Worm (Caenorhabditis elegans): ENCODE data around the gene T01B7.5.
A peak's percentile ranks its signal among the peaks of the same experiment; 100 is the strongest.

T01B7.5 gene

ce11 chrII:8726700-8727099 is 10.1 kb downstream of the T01B7.5 start, which contains the start of gene T01B7.9:
Gene T01B7.9, minus strand, starts transcription at chrII:8726800.
- TF ChIP-seq nhr-2 (tag; optimal IDR thresholded peaks at IDR 0.05) = no peak
- no peak for TF ChIP-seq lin-13 (tag; optimal IDR thresholded peaks at IDR 0.05)
- no peak for TF ChIP-seq nhr-12 (tag; optimal IDR thresholded peaks at IDR 0.05)
- TF ChIP-seq ceh-83 (GFP tag; optimal IDR thresholded peaks at IDR 0.05) = no peak
- TF ChIP-seq flh-1 (GFP tag; optimal IDR thresholded peaks at IDR 0.05) = no peak
- no peak for TF ChIP-seq unc-120 (tag; optimal IDR thresholded peaks at IDR 0.05; ENCODE audit: poor library complexity, severe bottlenecking)
- no peak for TF ChIP-seq unc-39 (tag; optimal IDR thresholded peaks at IDR 0.05)
- TF ChIP-seq nhr-237 (tag; optimal IDR thresholded peaks at IDR 0.05) = no peak
- no peak for TF ChIP-seq nhr-28 (tag; optimal IDR thresholded peaks at IDR 0.05)
- no peak for TF ChIP-seq tbx-8 (GFP tag; optimal IDR thresholded peaks at IDR 0.05)
- no peak for TF ChIP-seq nhr-76 (tag; optimal IDR thresholded peaks at IDR 0.05)
- TF ChIP-seq ham-2 (GFP tag; optimal IDR thresholded peaks at IDR 0.05) = no peak
- TF ChIP-seq lsy-2 (tag; optimal IDR thresholded peaks at IDR 0.05) = no peak
- TF ChIP-seq ceh-43 (GFP tag; optimal IDR thresholded peaks at IDR 0.05) = no peak
- no peak for TF ChIP-seq sem-2 (GFP tag; optimal IDR thresholded peaks at IDR 0.05)
- TF ChIP-seq cnd-1 (tag; optimal IDR thresholded peaks at IDR 0.05) = no peak
- TF ChIP-seq mls-2 (tag; optimal IDR thresholded peaks at IDR 0.05) = no peak

DNA sequence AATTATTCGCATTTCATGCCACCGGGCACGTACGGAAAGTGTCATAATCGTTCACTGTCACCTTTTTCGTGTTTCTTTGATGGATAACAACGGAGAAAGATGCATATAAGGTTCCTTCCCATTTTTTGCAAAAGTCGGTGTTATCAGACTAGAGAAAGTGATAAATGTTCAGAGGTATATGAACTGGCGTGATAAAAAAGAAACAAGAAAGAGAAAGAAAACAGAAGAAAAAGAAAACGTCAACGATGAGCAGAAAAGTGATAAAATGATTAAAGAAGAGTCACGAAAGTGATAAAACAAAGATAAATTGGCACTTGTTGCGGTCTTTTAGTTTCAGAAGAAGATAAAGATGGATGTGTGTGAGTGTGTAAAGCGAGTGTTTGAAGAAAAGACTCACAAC is 13.7 kb downstream of the T01B7.5 start:
- TF ChIP-seq mab-5 (tag; optimal IDR thresholded peaks at IDR 0.05) = no peak
- TF ChIP-seq nhr-237 (tag; optimal IDR thresholded peaks at IDR 0.05) = no peak
- no peak for TF ChIP-seq sptf-1 (tag; optimal IDR thresholded peaks at IDR 0.05)
- TF ChIP-seq nhr-2 (tag; optimal IDR thresholded peaks at IDR 0.05) = no peak
- no peak for TF ChIP-seq drap-1 (GFP tag; optimal IDR thresholded peaks at IDR 0.05)
- no peak for TF ChIP-seq tbx-8 (GFP tag; optimal IDR thresholded peaks at IDR 0.05)
- TF ChIP-seq nhr-76 (tag; optimal IDR thresholded peaks at IDR 0.05) = no peak
- TF ChIP-seq unc-39 (tag; optimal IDR thresholded peaks at IDR 0.05) = no peak
- TF ChIP-seq nhr-12 (tag; optimal IDR thresholded peaks at IDR 0.05) = no peak
- no peak for TF ChIP-seq unc-62 (GFP tag; optimal IDR thresholded peaks at IDR 0.05)

DNA sequence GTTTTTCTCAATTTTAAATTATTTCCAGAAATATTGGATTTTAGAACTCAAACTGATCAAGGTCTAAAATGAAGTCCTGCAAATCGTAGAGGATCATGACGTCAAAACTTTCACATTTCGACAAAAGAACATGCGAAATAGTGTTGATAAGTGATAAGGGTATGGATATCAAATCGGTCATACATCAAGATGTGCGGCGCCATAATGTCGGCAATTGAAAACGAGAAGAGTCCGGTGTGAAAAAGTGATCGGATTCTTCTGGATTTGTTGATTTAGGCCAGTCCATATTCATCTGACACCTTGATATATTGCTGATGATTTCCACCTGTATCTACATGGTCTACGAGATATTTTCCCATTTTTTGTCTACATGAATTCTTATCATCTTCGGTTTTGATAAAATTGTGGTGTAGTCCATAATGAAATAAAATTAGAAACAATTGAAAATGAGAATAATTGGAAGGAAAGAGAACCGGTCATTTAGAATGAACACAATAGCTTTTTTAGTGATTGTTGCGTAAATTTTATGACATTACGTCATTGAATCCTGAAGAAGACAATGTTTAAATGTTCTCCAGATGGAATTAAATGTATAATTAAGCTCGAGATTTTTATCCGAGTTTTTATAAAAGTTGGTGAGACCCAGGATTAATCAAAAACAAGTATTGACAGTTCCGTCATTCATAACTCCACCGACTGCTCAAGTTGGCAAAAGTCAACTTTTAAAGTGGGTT is 14.5 kb downstream of the T01B7.5 start:
- TF ChIP-seq lin-13 (tag; optimal IDR thresholded peaks at IDR 0.05) (no peak), nhr-12 (tag; optimal IDR thresholded peaks at IDR 0.05) (no peak), pha-4 (tag; optimal IDR thresholded peaks at IDR 0.05) (peak; percentile 86), drap-1 (GFP tag; optimal IDR thresholded peaks at IDR 0.05) (no peak), ztf-11 (tag; optimal IDR thresholded peaks at IDR 0.05) (no peak), unc-39 (tag; optimal IDR thresholded peaks at IDR 0.05) (no peak), nhr-28 (tag; optimal IDR thresholded peaks at IDR 0.05) (no peak), zip-8 (tag; optimal IDR thresholded peaks at IDR 0.05) (peak; percentile 83), mep-1 (tag; optimal IDR thresholded peaks at IDR 0.05) (no peak)

DNA sequence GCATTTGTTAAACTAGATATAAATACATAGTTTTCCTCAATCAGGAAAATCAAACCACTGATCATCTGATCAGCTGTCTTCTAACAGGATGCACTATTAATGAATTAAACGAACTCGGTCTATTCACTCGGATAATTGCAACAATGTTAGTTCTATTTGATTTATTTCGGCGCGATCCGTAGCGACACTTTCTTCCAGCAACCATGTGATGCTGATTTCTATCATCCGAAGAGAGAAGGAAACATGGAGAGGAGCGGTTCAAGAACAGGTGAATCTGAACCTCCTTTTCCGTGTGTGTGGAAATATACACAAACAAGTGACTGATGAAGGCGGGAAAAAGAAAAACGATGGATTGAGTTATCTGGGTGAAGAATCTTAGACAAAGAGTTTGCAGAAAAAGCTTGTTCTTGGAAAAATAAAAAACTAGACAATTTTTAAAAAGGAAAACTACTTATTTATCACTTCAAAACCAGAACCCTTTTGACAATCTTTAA is 15.2 kb downstream of the T01B7.5 start:
- TF ChIP-seq unc-120 (tag; optimal IDR thresholded peaks at IDR 0.05; ENCODE audit: poor library complexity, severe bottlenecking) = no peak
- no peak for TF ChIP-seq mab-5 (tag; optimal IDR thresholded peaks at IDR 0.05)
- TF ChIP-seq lin-32 (GFP tag; optimal IDR thresholded peaks at IDR 0.05) = no peak
- no peak for TF ChIP-seq ztf-11 (tag; optimal IDR thresholded peaks at IDR 0.05)
- TF ChIP-seq zip-8 (tag; optimal IDR thresholded peaks at IDR 0.05) = no peak
- no peak for TF ChIP-seq elt-1 (tag; optimal IDR thresholded peaks at IDR 0.05; ENCODE audit: borderline replicate concordance, insufficient read depth)
- TF ChIP-seq pha-4 (tag; optimal IDR thresholded peaks at IDR 0.05) = peak; percentile 96

- TF ChIP-seq pha-4 (tag; optimal IDR thresholded peaks at IDR 0.05) (peak; percentile 96), bed-3 (GFP tag; optimal IDR thresholded peaks at IDR 0.05) (no peak)
These were observed 15.9 kb downstream of the T01B7.5 start, which contains the start of gene rol-6 for ce11 chrII:8732339-8733100. Gene rol-6, plus strand, starts transcription at chrII:8733050.

Measured in whole organism, mixed stage, embryonic.